Fruit fly (Drosophila melanogaster) Kc167 (cell line): ENCODE measurements around the gene Fer3.

Source experiments
- insv ChIP-seq: fragments of >200 bp; optimal IDR thresholded peaks from 3 replicates; lab custom pipeline; 2018; ENCODE audit warnings: missing external identifiers
- ttk ChIP-seq: sonication (Bioruptor generic); optimal IDR thresholded peaks from 2 replicates; lab custom pipeline; 2017; ENCODE audit warnings: missing external identifiers

DNA sequence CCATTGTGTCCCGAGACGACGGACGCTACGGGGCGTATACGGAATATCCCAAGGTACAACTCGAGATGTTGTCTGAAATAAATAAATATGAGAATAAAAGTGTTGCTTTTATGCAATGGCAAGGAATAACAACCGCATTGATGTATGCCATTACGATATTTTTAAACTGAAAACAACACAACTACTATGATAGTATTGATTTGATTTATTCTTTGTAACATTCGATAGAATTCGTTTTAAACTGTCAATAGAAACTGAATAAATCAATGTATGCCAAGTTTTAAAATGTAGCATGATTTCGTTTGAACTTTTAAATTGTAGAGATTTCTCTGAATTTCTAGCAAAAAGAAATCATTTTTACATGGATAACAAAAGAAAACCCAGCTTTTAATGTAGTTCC lies 2.1 kb upstream of the Fer3 start, which contains the start of gene CG14717:
- TF ChIP-seq ttk (no peak), insv (no peak)
